Worm (Caenorhabditis elegans) whole organism, L4 larva: ENCODE results near the gene wago-10.

Source experiments
- F10B5.3 ChIP-seq: sonication (generic microtip); optimal IDR thresholded peaks from 2 replicates; lab custom pipeline; 2016; ENCODE audit warnings: mild to moderate bottlenecking, missing genetic modification characterization, missing compliant biosample characterization
- F26F4.8 ChIP-seq: fragments of 200-800 bp; sonication (Bioruptor generic); conservative IDR thresholded peaks from 2 replicates; pipeline ENCODE4 v1.3.6; 2022; ENCODE audit warnings: missing genetic modification characterization, missing compliant biosample characterization
- F49E8.2 ChIP-seq: sonication (generic microtip); optimal IDR thresholded peaks from 2 replicates; lab custom pipeline; 2016; ENCODE audit warnings: missing compliant biosample characterization, mild to moderate bottlenecking, missing genetic modification characterization, borderline replicate concordance
- R02D3.7 ChIP-seq: fragments of 150-350 bp; sonication (generic microtip); optimal IDR thresholded peaks from 3 replicates; lab custom pipeline; 2014; ENCODE audit warnings: missing biosample characterization, missing genetic modification characterization
- ama-1 ChIP-seq: fragments of 150-350 bp; optimal IDR thresholded peaks from 2 replicates; lab custom pipeline; 2014; ENCODE audit warnings: inconsistent platforms, mixed read lengths
- arid-1 ChIP-seq: fragments of 200-800 bp; sonication (Bioruptor generic); conservative IDR thresholded peaks from 2 replicates; pipeline ENCODE4 v1.3.6; 2022; ENCODE audit warnings: missing genetic modification reagents, missing genetic modification characterization, missing compliant biosample characterization
- ceh-20 ChIP-seq: fragments of 200-800 bp; sonication (Bioruptor generic); IDR thresholded peaks from 2 replicates; pipeline ENCODE4 v1.3.6; 2022; ENCODE audit warnings: missing genetic modification reagents, missing genetic modification characterization, missing compliant biosample characterization
- ceh-44 ChIP-seq: fragments of 200-800 bp; sonication (Bioruptor generic); IDR thresholded peaks from 2 replicates; pipeline ENCODE4 v1.3.6; 2022; ENCODE audit warnings: missing genetic modification reagents, missing genetic modification characterization, missing compliant biosample characterization
- ceh-82 ChIP-seq: sonication (generic microtip); optimal IDR thresholded peaks from 2 replicates; lab custom pipeline; 2017; ENCODE audit warnings: missing biosample characterization, missing genetic modification characterization
- ces-1 ChIP-seq: fragments of 150-350 bp; sonication (generic microtip); optimal IDR thresholded peaks from 4 replicates; lab custom pipeline; 2014; ENCODE audit warnings: missing biosample characterization, missing genetic modification reagents, missing genetic modification characterization
- cey-2 ChIP-seq: sonication (generic microtip); optimal IDR thresholded peaks from 3 replicates; lab custom pipeline; 2017; ENCODE audit warnings: missing genetic modification characterization, mild to moderate bottlenecking, missing compliant biosample characterization, antibody characterized with exemption, borderline replicate concordance; ENCODE audit not compliant: insufficient read depth
- daf-19 ChIP-seq: fragments of 200-800 bp; sonication (Bioruptor generic); conservative IDR thresholded peaks from 2 replicates; pipeline ENCODE4 v1.3.6; 2022; ENCODE audit warnings: missing genetic modification characterization, missing compliant biosample characterization
- daf-8 ChIP-seq: fragments of 200-800 bp; sonication (Bioruptor generic); IDR thresholded peaks from 2 replicates; pipeline ENCODE4 v1.3.6; 2022; ENCODE audit warnings: missing genetic modification characterization, missing compliant biosample characterization
- dmd-9 ChIP-seq: fragments of 200-800 bp; sonication (Bioruptor generic); IDR thresholded peaks from 2 replicates; pipeline ENCODE4 v1.3.6; 2022; ENCODE audit warnings: missing genetic modification reagents, missing genetic modification characterization, missing compliant biosample characterization
- duxl-1 ChIP-seq: sonication (generic microtip); optimal IDR thresholded peaks from 2 replicates; lab custom pipeline; 2016; ENCODE audit warnings: mild to moderate bottlenecking, missing genetic modification characterization, moderate library complexity, missing compliant biosample characterization; ENCODE audit not compliant: poor library complexity
- dve-1 ChIP-seq: sonication (generic microtip); optimal IDR thresholded peaks from 2 replicates; lab custom pipeline; 2017; ENCODE audit warnings: antibody characterized with exemption, mild to moderate bottlenecking, missing genetic modification characterization, missing compliant biosample characterization; ENCODE audit not compliant: insufficient read depth
- fkh-10 ChIP-seq: fragments of 150-350 bp; optimal IDR thresholded peaks from 2 replicates; lab custom pipeline; 2014; ENCODE audit warnings: missing biosample characterization, missing genetic modification reagents, missing genetic modification characterization
- fos-1 ChIP-seq: fragments of 150-350 bp; optimal IDR thresholded peaks from 2 replicates; lab custom pipeline; 2014; ENCODE audit warnings: missing biosample characterization, missing genetic modification characterization
- gei-8 ChIP-seq: fragments of 200-800 bp; sonication (Bioruptor generic); optimal IDR thresholded peaks from 2 replicates; lab custom pipeline; 2018; ENCODE audit warnings: mild to moderate bottlenecking, missing genetic modification characterization, missing compliant biosample characterization
- jun-1 ChIP-seq: fragments of 150-350 bp; optimal IDR thresholded peaks from 2 replicates; lab custom pipeline; 2014; ENCODE audit warnings: missing biosample characterization, missing genetic modification reagents, missing genetic modification characterization
- lin-1 ChIP-seq: fragments of 200-800 bp; sonication (Bioruptor generic); IDR thresholded peaks from 2 replicates; pipeline ENCODE4 v1.3.6; 2022; ENCODE audit warnings: missing genetic modification reagents, missing genetic modification characterization, missing compliant biosample characterization
- lin-13 ChIP-seq: fragments of 150-350 bp; optimal IDR thresholded peaks from 2 replicates; lab custom pipeline; 2014; ENCODE audit warnings: missing biosample characterization, missing genetic modification reagents, missing genetic modification characterization
- lin-15B ChIP-seq: fragments of 150-350 bp; sonication (generic microtip); optimal IDR thresholded peaks from 3 replicates; lab custom pipeline; 2014; ENCODE audit warnings: missing biosample characterization, missing genetic modification characterization
- lin-29 ChIP-seq: fragments of 200-800 bp; sonication (Bioruptor generic); IDR thresholded peaks from 2 replicates; pipeline ENCODE4 v1.3.6; 2022; ENCODE audit warnings: missing genetic modification reagents, missing genetic modification characterization, missing compliant biosample characterization
- lir-3 ChIP-seq: sonication (generic microtip); optimal IDR thresholded peaks from 2 replicates; lab custom pipeline; 2016; ENCODE audit warnings: mild to moderate bottlenecking, missing genetic modification characterization, missing compliant biosample characterization
- lsy-2 ChIP-seq, 2 experiments: fragments of 150-350 bp in 1 of 2; sonication (generic microtip) in 1 of 2; optimal IDR thresholded peaks; 2 replicates each; lab custom pipeline; 2014 to 2017; ENCODE audit warnings: missing biosample characterization in 2 of 2, missing genetic modification characterization in 2 of 2
- madf-5 ChIP-seq, 2 experiments: fragments of 200-800 bp; sonication (Bioruptor generic); IDR thresholded peaks; 2 replicates each; pipeline ENCODE4 v1.3.6; 2022; ENCODE audit warnings: missing compliant biosample characterization in 2 of 2, missing genetic modification characterization in 2 of 2
- mdt-29 ChIP-seq: fragments of 200-800 bp; sonication (Bioruptor generic); IDR thresholded peaks from 2 replicates; pipeline ENCODE4 v1.3.6; 2022; ENCODE audit warnings: missing genetic modification reagents, missing genetic modification characterization, missing compliant biosample characterization
- mep-1 ChIP-seq: fragments of 150-350 bp; sonication (generic microtip); optimal IDR thresholded peaks from 3 replicates; lab custom pipeline; 2014; ENCODE audit warnings: missing biosample characterization, missing genetic modification characterization
- mes-2 ChIP-seq: sonication (generic microtip); optimal IDR thresholded peaks from 2 replicates; lab custom pipeline; 2016; ENCODE audit warnings: missing genotype, mild to moderate bottlenecking, missing genetic modification characterization, missing compliant biosample characterization; ENCODE audit not compliant: poor library complexity, severe bottlenecking
- nhr-11 ChIP-seq: fragments of 150-350 bp; optimal IDR thresholded peaks from 2 replicates; lab custom pipeline; 2014; ENCODE audit warnings: missing biosample characterization, missing genetic modification characterization
- nhr-111 ChIP-seq: fragments of 200-800 bp; sonication (Bioruptor generic); optimal IDR thresholded peaks from 2 replicates; lab custom pipeline; 2018; ENCODE audit warnings: mild to moderate bottlenecking, missing genetic modification characterization, missing compliant biosample characterization
- nhr-237 ChIP-seq: sonication (generic microtip); optimal IDR thresholded peaks from 2 replicates; lab custom pipeline; 2017; ENCODE audit warnings: missing biosample characterization, missing genetic modification characterization
- nhr-25 ChIP-seq: sonication (generic microtip); optimal IDR thresholded peaks from 2 replicates; lab custom pipeline; 2017; ENCODE audit warnings: missing genetic modification characterization, mild to moderate bottlenecking, missing compliant biosample characterization, antibody characterized with exemption, moderate library complexity, borderline replicate concordance; ENCODE audit not compliant: insufficient read depth
- nhr-28 ChIP-seq: fragments of 150-350 bp; optimal IDR thresholded peaks from 2 replicates; lab custom pipeline; 2014; ENCODE audit warnings: missing biosample characterization, missing genetic modification characterization
- pha-4 ChIP-seq, 2 experiments: fragments of 150-350 bp in 1 of 2; fragments of 200-800 bp in 1 of 2; sonication (Bioruptor generic) in 1 of 2; IDR thresholded peaks in 1 of 2; optimal IDR thresholded peaks in 1 of 2; 2 replicates each; pipeline versions ENCODE4 v1.3.6 to Lab custom; 2014 to 2022; ENCODE audit warnings: missing genetic modification characterization in 2 of 2, missing genetic modification reagents in 2 of 2, missing biosample characterization in 1 of 2, missing compliant biosample characterization in 1 of 2
- pqm-1 ChIP-seq: sonication (generic microtip); optimal IDR thresholded peaks from 2 replicates; lab custom pipeline; 2017; ENCODE audit warnings: missing biosample characterization, missing genetic modification characterization
- rbr-2 ChIP-seq: sonication (generic microtip); optimal IDR thresholded peaks from 2 replicates; lab custom pipeline; 2016; ENCODE audit warnings: missing genotype, missing genetic modification characterization, missing compliant biosample characterization
- set-16 ChIP-seq: fragments of 200-800 bp; sonication (Bioruptor generic); IDR thresholded peaks from 2 replicates; pipeline ENCODE4 v1.3.6; 2022; ENCODE audit warnings: missing genetic modification reagents, missing genetic modification characterization, missing compliant biosample characterization
- snpc-1.2 ChIP-seq: fragments of 200-800 bp; sonication (Bioruptor generic); IDR thresholded peaks from 2 replicates; pipeline ENCODE4 v1.3.6; 2022; ENCODE audit warnings: missing genetic modification reagents, missing genetic modification characterization, missing compliant biosample characterization
- snpc-4 ChIP-seq: fragments of 150-350 bp; optimal IDR thresholded peaks from 2 replicates; lab custom pipeline; 2014; ENCODE audit warnings: missing biosample characterization, missing genetic modification characterization
- spr-1 ChIP-seq: sonication (generic microtip); optimal IDR thresholded peaks from 2 replicates; lab custom pipeline; 2016; ENCODE audit warnings: mild to moderate bottlenecking, missing genetic modification characterization, missing compliant biosample characterization
- unc-130 ChIP-seq: sonication (generic microtip); optimal IDR thresholded peaks from 2 replicates; lab custom pipeline; 2016; ENCODE audit warnings: missing genetic modification reagents, missing genetic modification characterization, missing compliant biosample characterization
- unc-39 ChIP-seq: sonication (generic microtip); optimal IDR thresholded peaks from 2 replicates; lab custom pipeline; 2017; ENCODE audit warnings: missing biosample characterization, missing genetic modification characterization
- unc-62 ChIP-seq, 3 experiments: fragments of 150-350 bp in 1 of 3; sonication (generic microtip); optimal IDR thresholded peaks in 2 of 3; peaks in 1 of 3; 1 replicate in 1 of 3; 2 replicates in 2 of 3; lab custom pipeline; 2014 to 2017; ENCODE audit warnings: missing biosample characterization in 3 of 3, missing genetic modification characterization in 3 of 3, missing genetic modification reagents in 3 of 3, missing genotype in 1 of 3
- zag-1 ChIP-seq: fragments of 150-350 bp; optimal IDR thresholded peaks from 2 replicates; lab custom pipeline; 2014; ENCODE audit warnings: missing biosample characterization, missing genetic modification characterization
- zip-11 ChIP-seq: fragments of 200-800 bp; sonication (Bioruptor generic); IDR thresholded peaks from 2 replicates; pipeline ENCODE4 v1.3.6; 2022; ENCODE audit warnings: missing genetic modification characterization, missing compliant biosample characterization
- ztf-11 ChIP-seq: fragments of 150-350 bp; optimal IDR thresholded peaks from 2 replicates; lab custom pipeline; 2014; ENCODE audit warnings: missing biosample characterization, missing genetic modification characterization
- ztf-7 ChIP-seq: fragments of 150-350 bp; optimal IDR thresholded peaks from 2 replicates; lab custom pipeline; 2014; ENCODE audit warnings: missing biosample characterization, missing genetic modification characterization

wago-10 gene

DNA sequence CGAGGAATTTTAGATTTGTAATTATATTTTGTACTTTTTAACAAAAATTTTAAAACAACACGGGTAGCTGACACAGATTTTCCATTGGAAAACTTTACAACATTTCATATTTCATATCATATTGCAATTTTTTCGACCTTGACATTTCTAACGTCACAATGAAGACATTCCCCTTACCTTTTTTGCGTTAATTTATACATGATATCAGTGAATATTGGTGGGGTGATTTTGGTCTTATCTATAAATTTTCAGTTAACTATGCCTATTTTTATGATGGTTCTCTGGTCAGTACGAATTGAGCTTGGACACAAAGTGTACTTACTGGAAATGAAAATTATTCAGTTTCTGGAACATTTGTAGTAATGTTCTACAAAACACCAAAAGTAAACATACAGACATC, 41.3 kb downstream of the wago-10 start (continued):
- TF ChIP-seq rbr-2 (tag; lab: Kevin White, UChicago) (no peak), dve-1 (peak; percentile 82), pqm-1 (tag; lab: Kevin White, UChicago) (peak; percentile 73)
- TF ChIP-seq, all 104 proteins: peak for 7

DNA sequence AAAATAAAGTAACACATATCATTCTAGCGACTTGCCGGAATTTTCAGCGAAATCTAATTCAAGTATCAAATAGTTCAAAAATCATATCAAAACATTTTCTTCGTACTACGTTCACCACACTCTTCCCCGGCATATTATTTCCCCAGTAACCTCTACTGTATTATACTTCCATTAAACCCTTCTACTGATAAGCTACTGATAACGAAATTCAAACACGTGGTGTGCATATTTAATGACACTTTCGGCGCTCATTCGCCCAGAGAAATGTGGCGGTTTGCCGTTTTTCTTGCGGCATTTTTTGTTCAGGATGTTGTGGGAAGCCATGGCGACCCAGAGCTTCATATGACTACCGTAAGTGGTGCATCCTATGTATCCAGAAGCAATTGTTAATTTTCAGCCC, 42.3 kb downstream of the wago-10 start, which contains the start of gene lipl-5:
lipl-5 (plus strand) TSS at position 259 of the 400 bp plus-strand sequence.
- no peak for TF ChIP-seq dmd-9 (GFP tag; lab: Robert Waterston, UW)
- TF ChIP-seq lin-1 (GFP tag; lab: Robert Waterston, UW), result no peak
- no peak for TF ChIP-seq ceh-44
- TF ChIP-seq unc-62 (GFP tag; optimal IDR thresholded peaks at IDR 0.05 in 1 of 2; lab: Kevin White, UChicago), result no peak
- TF ChIP-seq unc-62 (tag; optimal IDR thresholded peaks at IDR 0.05; lab: Kevin White, UChicago), result no peak
- no peak for TF ChIP-seq arid-1
- no peak for TF ChIP-seq set-16 (GFP tag; lab: Robert Waterston, UW)
- no peak for TF ChIP-seq zag-1 (tag; lab: Kevin White, UChicago)
- TF ChIP-seq nhr-237 (tag; lab: Kevin White, UChicago), result no peak
- no peak for TF ChIP-seq lsy-2 (tag; optimal IDR thresholded peaks at IDR 0.05; lab: Kevin White, UChicago)
- TF ChIP-seq fos-1 (tag; lab: Kevin White, UChicago), result no peak
- TF ChIP-seq F49E8.2 (tag; lab: Kevin White, UChicago), result no peak
- no peak for TF ChIP-seq R02D3.7
- TF ChIP-seq madf-5 (GFP tag; IDR thresholded peaks at IDR 0.05; lab: Robert Waterston, UW), result no peak
- TF ChIP-seq cey-2 (tag; lab: Kevin White, UChicago), result no peak
- no peak for TF ChIP-seq daf-19 (GFP tag; lab: Robert Waterston, UW)
- no peak for TF ChIP-seq lin-29 (GFP tag; lab: Robert Waterston, UW)
- no peak for TF ChIP-seq mep-1 (tag; lab: Kevin White, UChicago)
- peak; percentile 65 for TF ChIP-seq dve-1
- no peak for TF ChIP-seq rbr-2 (tag; lab: Kevin White, UChicago)
- TF ChIP-seq daf-8 (GFP tag; lab: Robert Waterston, UW), result no peak
- peak; percentile 96 for TF ChIP-seq nhr-28 (tag; lab: Kevin White, UChicago)
- no peak for TF ChIP-seq fkh-10 (GFP tag; lab: Kevin White, UChicago)
- no peak for TF ChIP-seq unc-39 (tag; lab: Kevin White, UChicago)
- TF ChIP-seq lin-13, result no peak
- no peak for TF ChIP-seq ztf-7 (tag; lab: Kevin White, UChicago)
- TF ChIP-seq pha-4 (GFP tag; IDR thresholded peaks at IDR 0.05; lab: Robert Waterston, UW), result no peak
- no peak for TF ChIP-seq pha-4 (tag; optimal IDR thresholded peaks at IDR 0.05; lab: Kevin White, UChicago)
- no peak for TF ChIP-seq nhr-11
- no peak for TF ChIP-seq duxl-1 (tag; lab: Kevin White, UChicago)
- no peak for TF ChIP-seq unc-130 (GFP tag; lab: Kevin White, UChicago)
- TF ChIP-seq ztf-11 (tag; lab: Kevin White, UChicago), result no peak
- TF ChIP-seq ces-1 (GFP tag; lab: Kevin White, UChicago), result no peak
- no peak for TF ChIP-seq lin-15B (tag; lab: Kevin White, UChicago)
- no peak for TF ChIP-seq spr-1 (tag; lab: Kevin White, UChicago)
- no peak for TF ChIP-seq ceh-20 (GFP tag; lab: Robert Waterston, UW)
- no peak for TF ChIP-seq ceh-82
- TF ChIP-seq jun-1 (tag; lab: Kevin White, UChicago), result no peak
- TF ChIP-seq mes-2 (tag; lab: Kevin White, UChicago), result peak; percentile 27
- no peak for TF ChIP-seq snpc-1.2 (GFP tag; lab: Robert Waterston, UW)
- TF ChIP-seq F26F4.8 (GFP tag; lab: Robert Waterston, UW), result no peak
- TF ChIP-seq nhr-25 (tag; lab: Kevin White, UChicago), result no peak
- no peak for TF ChIP-seq ama-1
- no peak for TF ChIP-seq gei-8 (GFP tag; lab: Kevin White, UChicago)
- TF ChIP-seq lir-3 (tag; lab: Kevin White, UChicago), result no peak
- TF ChIP-seq F10B5.3 (tag; lab: Kevin White, UChicago), result no peak
- no peak for TF ChIP-seq zip-11 (GFP tag; lab: Robert Waterston, UW)
- no peak for TF ChIP-seq nhr-111 (GFP tag; lab: Kevin White, UChicago)
- TF ChIP-seq snpc-4 (tag; lab: Kevin White, UChicago), result no peak
- TF ChIP-seq mdt-29, result no peak
